Worm (Caenorhabditis elegans) whole organism, L4 larva: ENCODE data around the gene F07A11.4.

Experiments used
- F26F4.8 ChIP-seq: fragments of 200-800 bp; sonication (Bioruptor generic); conservative IDR thresholded peaks from 2 replicates; pipeline ENCODE4 v1.3.6; 2022; ENCODE audit warnings: missing genetic modification characterization, missing compliant biosample characterization
- F44E2.7 ChIP-seq: fragments of 200-800 bp; sonication (Bioruptor generic); IDR thresholded peaks from 2 replicates; pipeline ENCODE4 v2.1.2; 2022; ENCODE audit warnings: missing genetic modification characterization, missing compliant biosample characterization
- T26A8.4 ChIP-seq: fragments of 200-800 bp; sonication (Bioruptor generic); IDR thresholded peaks from 2 replicates; pipeline ENCODE4 v1.3.6; 2022; ENCODE audit warnings: missing genetic modification characterization, missing compliant biosample characterization
- Y75B8A.6 ChIP-seq: fragments of 200-800 bp; sonication (Bioruptor generic); IDR thresholded peaks from 2 replicates; pipeline ENCODE4 v1.3.6; 2022; ENCODE audit warnings: missing genetic modification reagents, missing genetic modification characterization, missing compliant biosample characterization
- ceh-32 ChIP-seq: sonication (generic microtip); optimal IDR thresholded peaks from 2 replicates; lab custom pipeline; 2016; ENCODE audit warnings: mild to moderate bottlenecking, missing genetic modification characterization, missing compliant biosample characterization; ENCODE audit not compliant: poor library complexity
- ceh-44 ChIP-seq: fragments of 200-800 bp; sonication (Bioruptor generic); IDR thresholded peaks from 2 replicates; pipeline ENCODE4 v1.3.6; 2022; ENCODE audit warnings: missing genetic modification reagents, missing genetic modification characterization, missing compliant biosample characterization
- ceh-62 ChIP-seq: sonication (generic microtip); optimal IDR thresholded peaks from 2 replicates; lab custom pipeline; 2017; ENCODE audit warnings: missing biosample characterization, missing genetic modification characterization
- cey-2 ChIP-seq: sonication (generic microtip); optimal IDR thresholded peaks from 3 replicates; lab custom pipeline; 2017; ENCODE audit warnings: missing genetic modification characterization, mild to moderate bottlenecking, missing compliant biosample characterization, antibody characterized with exemption, borderline replicate concordance; ENCODE audit not compliant: insufficient read depth
- daf-12 ChIP-seq: fragments of 150-350 bp; optimal IDR thresholded peaks from 2 replicates; lab custom pipeline; 2014; ENCODE audit warnings: missing biosample characterization, missing genetic modification reagents, missing genetic modification characterization
- daf-16 ChIP-seq, 3 experiments: sonication (generic microtip); optimal IDR thresholded peaks; 2 replicates each; lab custom pipeline; 2016 to 2017; ENCODE audit warnings: missing genetic modification characterization in 3 of 3, missing genetic modification reagents in 3 of 3, mild to moderate bottlenecking in 2 of 3, missing compliant biosample characterization in 2 of 3, missing biosample characterization in 1 of 3, moderate library complexity in 1 of 3
- daf-8 ChIP-seq: fragments of 200-800 bp; sonication (Bioruptor generic); IDR thresholded peaks from 2 replicates; pipeline ENCODE4 v1.3.6; 2022; ENCODE audit warnings: missing genetic modification characterization, missing compliant biosample characterization
- dmd-6 ChIP-seq: fragments of 200-800 bp; sonication (Bioruptor generic); IDR thresholded peaks from 2 replicates; pipeline ENCODE4 v1.3.6; 2022; ENCODE audit warnings: missing genetic modification reagents, missing genetic modification characterization, missing compliant biosample characterization
- dmd-9 ChIP-seq: fragments of 200-800 bp; sonication (Bioruptor generic); IDR thresholded peaks from 2 replicates; pipeline ENCODE4 v1.3.6; 2022; ENCODE audit warnings: missing genetic modification reagents, missing genetic modification characterization, missing compliant biosample characterization
- dpl-1 ChIP-seq: fragments of 150-350 bp; optimal IDR thresholded peaks from 2 replicates; lab custom pipeline; 2014; ENCODE audit warnings: missing biosample characterization, missing genetic modification reagents, missing genetic modification characterization
- egl-27 ChIP-seq: sonication (generic microtip); optimal IDR thresholded peaks from 3 replicates; lab custom pipeline; 2017; ENCODE audit warnings: missing biosample characterization, missing genetic modification reagents, missing genetic modification characterization
- fkh-10 ChIP-seq: fragments of 150-350 bp; optimal IDR thresholded peaks from 2 replicates; lab custom pipeline; 2014; ENCODE audit warnings: missing biosample characterization, missing genetic modification reagents, missing genetic modification characterization
- hif-1 ChIP-seq, 2 experiments: sonication (generic microtip); optimal IDR thresholded peaks; 2 replicates each; lab custom pipeline; 2016 to 2017; ENCODE audit warnings: missing compliant biosample characterization in 2 of 2, missing genetic modification characterization in 2 of 2, missing genetic modification reagents in 2 of 2, missing genotype in 2 of 2, mild to moderate bottlenecking in 1 of 2
- hlh-11 ChIP-seq: fragments of 200-800 bp; sonication (Bioruptor generic); optimal IDR thresholded peaks from 2 replicates; lab custom pipeline; 2018; ENCODE audit warnings: mild to moderate bottlenecking, missing genetic modification characterization, missing compliant biosample characterization
- hlh-30 ChIP-seq: sonication (generic microtip); optimal IDR thresholded peaks from 2 replicates; lab custom pipeline; 2017; ENCODE audit warnings: antibody characterized with exemption, mild to moderate bottlenecking, missing genetic modification characterization, missing compliant biosample characterization; ENCODE audit not compliant: insufficient read depth
- lim-7 ChIP-seq: fragments of 200-800 bp; sonication (Bioruptor generic); IDR thresholded peaks from 2 replicates; pipeline ENCODE4 v1.3.6; 2022; ENCODE audit warnings: missing genetic modification characterization, missing compliant biosample characterization
- lin-1 ChIP-seq: fragments of 200-800 bp; sonication (Bioruptor generic); IDR thresholded peaks from 2 replicates; pipeline ENCODE4 v1.3.6; 2022; ENCODE audit warnings: missing genetic modification reagents, missing genetic modification characterization, missing compliant biosample characterization
- lin-13 ChIP-seq: fragments of 150-350 bp; optimal IDR thresholded peaks from 2 replicates; lab custom pipeline; 2014; ENCODE audit warnings: missing biosample characterization, missing genetic modification reagents, missing genetic modification characterization
- lin-15B ChIP-seq: fragments of 150-350 bp; sonication (generic microtip); optimal IDR thresholded peaks from 3 replicates; lab custom pipeline; 2014; ENCODE audit warnings: missing biosample characterization, missing genetic modification characterization
- lin-39 ChIP-seq: fragments of 150-350 bp; optimal IDR thresholded peaks from 2 replicates; lab custom pipeline; 2014; ENCODE audit warnings: missing biosample characterization, missing genetic modification reagents, missing genetic modification characterization
- lir-3 ChIP-seq: sonication (generic microtip); optimal IDR thresholded peaks from 2 replicates; lab custom pipeline; 2016; ENCODE audit warnings: mild to moderate bottlenecking, missing genetic modification characterization, missing compliant biosample characterization
- madf-5 ChIP-seq, 2 experiments: fragments of 200-800 bp; sonication (Bioruptor generic); IDR thresholded peaks; 2 replicates each; pipeline ENCODE4 v1.3.6; 2022; ENCODE audit warnings: missing compliant biosample characterization in 2 of 2, missing genetic modification characterization in 2 of 2
- mdl-1 ChIP-seq, 2 experiments: fragments of 150-350 bp in 1 of 2; sonication (generic microtip) in 1 of 2; optimal IDR thresholded peaks; 2 replicates each; lab custom pipeline; 2014 to 2017; ENCODE audit warnings: missing biosample characterization in 2 of 2, missing genetic modification characterization in 2 of 2
- mep-1 ChIP-seq: fragments of 150-350 bp; sonication (generic microtip); optimal IDR thresholded peaks from 3 replicates; lab custom pipeline; 2014; ENCODE audit warnings: missing biosample characterization, missing genetic modification characterization
- mes-2 ChIP-seq: sonication (generic microtip); optimal IDR thresholded peaks from 2 replicates; lab custom pipeline; 2016; ENCODE audit warnings: missing genotype, mild to moderate bottlenecking, missing genetic modification characterization, missing compliant biosample characterization; ENCODE audit not compliant: poor library complexity, severe bottlenecking
- mxl-2 ChIP-seq: fragments of 200-800 bp; sonication (Bioruptor generic); conservative IDR thresholded peaks from 2 replicates; pipeline ENCODE4 v1.3.6; 2022; ENCODE audit warnings: missing genetic modification reagents, missing genetic modification characterization, missing compliant biosample characterization
- mxl-3 ChIP-seq: fragments of 200-800 bp; sonication (Bioruptor generic); optimal IDR thresholded peaks from 2 replicates; lab custom pipeline; 2018; ENCODE audit warnings: mild to moderate bottlenecking, missing genetic modification characterization, missing compliant biosample characterization
- nhr-10 ChIP-seq: fragments of 150-350 bp; optimal IDR thresholded peaks from 2 replicates; lab custom pipeline; 2014; ENCODE audit warnings: missing biosample characterization, missing genetic modification characterization
- nhr-111 ChIP-seq: fragments of 200-800 bp; sonication (Bioruptor generic); optimal IDR thresholded peaks from 2 replicates; lab custom pipeline; 2018; ENCODE audit warnings: mild to moderate bottlenecking, missing genetic modification characterization, missing compliant biosample characterization
- nhr-25 ChIP-seq: sonication (generic microtip); optimal IDR thresholded peaks from 2 replicates; lab custom pipeline; 2017; ENCODE audit warnings: missing genetic modification characterization, mild to moderate bottlenecking, missing compliant biosample characterization, antibody characterized with exemption, moderate library complexity, borderline replicate concordance; ENCODE audit not compliant: insufficient read depth
- nhr-28 ChIP-seq: fragments of 150-350 bp; optimal IDR thresholded peaks from 2 replicates; lab custom pipeline; 2014; ENCODE audit warnings: missing biosample characterization, missing genetic modification characterization
- nhr-41 ChIP-seq: fragments of 200-800 bp; sonication (Bioruptor generic); IDR thresholded peaks from 2 replicates; pipeline ENCODE4 v1.3.6; 2022; ENCODE audit warnings: missing genetic modification reagents, missing genetic modification characterization, missing compliant biosample characterization
- nhr-42 ChIP-seq: fragments of 200-800 bp; sonication (Bioruptor generic); IDR thresholded peaks from 2 replicates; pipeline ENCODE4 v1.3.6; 2022; ENCODE audit warnings: missing genetic modification characterization, missing compliant biosample characterization
- nhr-48 ChIP-seq: sonication (generic microtip); optimal IDR thresholded peaks from 2 replicates; lab custom pipeline; 2016; ENCODE audit warnings: mild to moderate bottlenecking, missing genetic modification characterization, missing compliant biosample characterization
- php-3 ChIP-seq: fragments of 200-800 bp; sonication (Bioruptor generic); IDR thresholded peaks from 2 replicates; pipeline ENCODE4 v1.3.6; 2022; ENCODE audit warnings: missing genetic modification reagents, missing genetic modification characterization, missing compliant biosample characterization
- rbr-2 ChIP-seq: sonication (generic microtip); optimal IDR thresholded peaks from 2 replicates; lab custom pipeline; 2016; ENCODE audit warnings: missing genotype, missing genetic modification characterization, missing compliant biosample characterization
- set-16 ChIP-seq: fragments of 200-800 bp; sonication (Bioruptor generic); IDR thresholded peaks from 2 replicates; pipeline ENCODE4 v1.3.6; 2022; ENCODE audit warnings: missing genetic modification reagents, missing genetic modification characterization, missing compliant biosample characterization
- spr-1 ChIP-seq: sonication (generic microtip); optimal IDR thresholded peaks from 2 replicates; lab custom pipeline; 2016; ENCODE audit warnings: mild to moderate bottlenecking, missing genetic modification characterization, missing compliant biosample characterization
- unc-62 ChIP-seq, 3 experiments: fragments of 150-350 bp in 1 of 3; sonication (generic microtip); optimal IDR thresholded peaks in 2 of 3; peaks in 1 of 3; 1 replicate in 1 of 3; 2 replicates in 2 of 3; lab custom pipeline; 2014 to 2017; ENCODE audit warnings: missing biosample characterization in 3 of 3, missing genetic modification characterization in 3 of 3, missing genetic modification reagents in 3 of 3, missing genotype in 1 of 3
- vab-7 ChIP-seq: fragments of 200-800 bp; sonication (Bioruptor generic); IDR thresholded peaks from 2 replicates; pipeline ENCODE4 v1.3.6; 2022; ENCODE audit warnings: missing genetic modification reagents, missing genetic modification characterization, missing compliant biosample characterization
- zip-2 ChIP-seq: fragments of 150-350 bp; optimal IDR thresholded peaks from 2 replicates; lab custom pipeline; 2014; ENCODE audit warnings: missing biosample characterization, missing genetic modification characterization

Gene F07A11.4

ce11 chrII:11644535-11644934 is 43.7 kb downstream of the F07A11.4 start:
- TF ChIP-seq ceh-32 (tag; lab: Kevin White, UChicago): no peak
- no peak for TF ChIP-seq nhr-41 (GFP tag; lab: Robert Waterston, UW)
- TF ChIP-seq mdl-1 (tag; optimal IDR thresholded peaks at IDR 0.05; lab: Kevin White, UChicago): peak in 1 of 2 experiments; percentile 1
- TF ChIP-seq daf-8 (GFP tag; lab: Robert Waterston, UW): no peak
- TF ChIP-seq cey-2 (tag; lab: Kevin White, UChicago): no peak
- TF ChIP-seq lin-15B (tag; lab: Kevin White, UChicago): no peak
- no peak for TF ChIP-seq nhr-111
- peak in 1 of 2 experiments; percentile 77 for TF ChIP-seq unc-62 (GFP tag; optimal IDR thresholded peaks at IDR 0.05 in 1 of 2; lab: Kevin White, UChicago)
- no peak for TF ChIP-seq unc-62 (tag; optimal IDR thresholded peaks at IDR 0.05; lab: Kevin White, UChicago)
- no peak for TF ChIP-seq nhr-25
- TF ChIP-seq lin-1 (GFP tag; lab: Robert Waterston, UW): no peak
- no peak for TF ChIP-seq T26A8.4 (GFP tag; lab: Robert Waterston, UW)
- TF ChIP-seq dmd-9 (GFP tag; lab: Robert Waterston, UW): no peak
- TF ChIP-seq ceh-44: no peak
- no peak for TF ChIP-seq F26F4.8
- no peak for TF ChIP-seq egl-27
- no peak for TF ChIP-seq mxl-2 (GFP tag; lab: Robert Waterston, UW)
- TF ChIP-seq lir-3: no peak
- no peak for TF ChIP-seq fkh-10
- TF ChIP-seq lim-7 (GFP tag; lab: Robert Waterston, UW): no peak
- TF ChIP-seq nhr-42: no peak
- no peak for TF ChIP-seq dpl-1 (GFP tag; lab: Kevin White, UChicago)
- no peak for TF ChIP-seq madf-5 (GFP tag; IDR thresholded peaks at IDR 0.05; lab: Robert Waterston, UW)
- no peak for TF ChIP-seq rbr-2 (tag; lab: Kevin White, UChicago)
- TF ChIP-seq daf-12: no peak
- no peak for TF ChIP-seq hif-1 (tag; optimal IDR thresholded peaks at IDR 0.05; lab: Kevin White, UChicago)
- peak; percentile 6 for TF ChIP-seq hlh-30

DNA sequence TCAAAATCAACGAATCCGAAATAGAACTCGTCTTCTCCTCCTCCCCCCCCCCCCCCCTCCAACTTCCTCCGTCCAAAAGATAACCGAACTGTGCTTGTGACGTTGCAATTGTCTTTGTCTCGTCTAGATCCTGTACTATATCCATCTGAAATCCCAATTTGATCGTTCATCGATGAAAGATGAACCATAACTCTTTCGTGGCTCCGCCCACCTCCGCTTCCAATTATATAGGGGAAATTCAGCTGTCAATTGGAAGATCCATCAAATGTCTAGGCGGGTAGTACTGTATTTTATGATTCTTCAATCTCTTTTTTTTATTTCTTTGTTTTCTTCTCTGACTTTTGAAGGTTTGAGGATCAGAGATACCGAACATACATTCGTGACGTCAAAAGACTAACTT is 44.6 kb downstream of the F07A11.4 start:
- TF ChIP-seq nhr-48 (tag; lab: Kevin White, UChicago) (peak; percentile 23), unc-62 (GFP tag; optimal IDR thresholded peaks at IDR 0.05 in 1 of 2; lab: Kevin White, UChicago) (peak in 1 of 2 experiments; percentile 53), unc-62 (tag; optimal IDR thresholded peaks at IDR 0.05; lab: Kevin White, UChicago) (no peak), hlh-11 (tag; lab: Kevin White, UChicago) (peak; percentile 16), zip-2 (tag; lab: Kevin White, UChicago) (no peak)

DNA sequence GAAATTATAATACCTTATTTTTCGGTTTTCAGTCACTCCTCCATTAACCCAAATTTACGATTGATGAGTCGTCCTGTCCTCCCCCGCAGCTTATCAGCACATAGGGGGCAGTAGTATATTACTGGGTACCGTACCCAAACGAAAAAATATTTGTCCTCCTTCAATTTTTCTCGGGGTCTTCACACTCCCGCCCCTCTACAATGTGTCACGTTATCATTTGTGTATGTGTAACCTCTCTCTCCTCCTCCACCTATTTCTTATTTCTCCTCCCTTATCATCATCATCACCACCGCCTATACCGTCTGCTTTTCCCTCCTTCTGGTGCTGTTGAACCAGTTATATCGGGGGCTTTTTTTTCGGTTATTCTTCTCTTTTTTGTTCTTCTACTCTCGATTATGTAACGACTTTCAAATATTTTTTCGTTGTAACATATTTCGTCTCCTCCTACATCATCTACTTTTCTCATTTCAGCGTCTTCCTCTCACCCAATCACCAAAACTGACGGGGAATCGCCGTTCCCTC is 45.5 kb downstream of the F07A11.4 start, which contains the start of gene ghi-1:
Gene ghi-1 (plus strand): TSS at position 472 of the 522 bp plus-strand sequence.
- TF ChIP-seq dmd-9 (GFP tag; lab: Robert Waterston, UW): no peak
- no peak for TF ChIP-seq mep-1 (tag; lab: Kevin White, UChicago)
- TF ChIP-seq nhr-25: no peak
- no peak for TF ChIP-seq Y75B8A.6
- peak; percentile 11 for TF ChIP-seq mxl-3 (GFP tag; lab: Kevin White, UChicago)
- TF ChIP-seq lin-39 (tag; lab: Kevin White, UChicago): no peak
- TF ChIP-seq dmd-6 (GFP tag; lab: Robert Waterston, UW): peak; percentile 17; the same call in 1 of the 2 replicates
- TF ChIP-seq madf-5 (GFP tag; IDR thresholded peaks at IDR 0.05; lab: Robert Waterston, UW): no peak
- no peak for TF ChIP-seq set-16 (GFP tag; lab: Robert Waterston, UW)
- TF ChIP-seq mes-2 (tag; lab: Kevin White, UChicago): peak; percentile 14
- peak; percentile 43 for TF ChIP-seq hlh-30
- no peak for TF ChIP-seq spr-1 (tag; lab: Kevin White, UChicago)
- TF ChIP-seq dpl-1 (GFP tag; lab: Kevin White, UChicago): no peak
- TF ChIP-seq nhr-28 (tag; lab: Kevin White, UChicago): peak; percentile 45
- no peak for TF ChIP-seq F44E2.7
- TF ChIP-seq daf-16 (GFP tag; optimal IDR thresholded peaks at IDR 0.05; lab: Kevin White, UChicago): no peak
- TF ChIP-seq daf-16 (tag; optimal IDR thresholded peaks at IDR 0.05; lab: Kevin White, UChicago): peak; percentile 18
- no peak for TF ChIP-seq nhr-10
- TF ChIP-seq ceh-62: no peak
- no peak for TF ChIP-seq ceh-32 (tag; lab: Kevin White, UChicago)
- TF ChIP-seq mdl-1 (tag; optimal IDR thresholded peaks at IDR 0.05; lab: Kevin White, UChicago): peak in 1 of 2 experiments; percentile 6
- TF ChIP-seq vab-7: no peak
- TF ChIP-seq lin-13 (GFP tag; lab: Kevin White, UChicago): no peak
- 0 out of 2 replicates have a peak, but pooled peaks have one; percentile 17 for TF ChIP-seq php-3
